Fruit fly (Drosophila melanogaster) whole organism, embryonic: ENCODE results near the gene CG6040.

ENCODE experiments used
- Blimp-1 ChIP-seq: fragments of 200-800 bp; sonication (Bioruptor generic); optimal IDR thresholded peaks from 3 replicates; lab custom pipeline; 2018; ENCODE audit warnings: missing biosample characterization, missing genetic modification characterization, mild to moderate bottlenecking, moderate library complexity, missing genetic modification reagents
- CG10366 ChIP-seq: fragments of 200-800 bp; sonication (Bioruptor generic); IDR thresholded peaks from 2 replicates; pipeline ENCODE4 v1.3.6; 2022; ENCODE audit warnings: missing biosample characterization, missing genetic modification characterization
- CG11560 ChIP-seq: fragments of 200-800 bp; sonication (Bioruptor generic); IDR thresholded peaks from 3 replicates; pipeline ENCODE4 v1.3.6; 2022; ENCODE audit warnings: missing biosample characterization, missing genetic modification characterization
- CG12071 ChIP-seq: fragments of 200-800 bp; sonication (Bioruptor generic); optimal IDR thresholded peaks from 3 replicates; lab custom pipeline; 2018; ENCODE audit warnings: missing biosample characterization, mild to moderate bottlenecking, missing genetic modification characterization
- CG12104 ChIP-seq: fragments of 200-800 bp; sonication (Bioruptor generic); optimal IDR thresholded peaks from 3 replicates; lab custom pipeline; 2016; ENCODE audit warnings: missing biosample characterization, missing genetic modification characterization
- CG14441 ChIP-seq: fragments of 200-800 bp; sonication (Bioruptor generic); IDR thresholded peaks from 2 replicates; pipeline ENCODE4 v1.3.6; 2022; ENCODE audit warnings: missing biosample characterization, missing genetic modification characterization
- CG1529 ChIP-seq: fragments of 200-800 bp; sonication (Bioruptor generic); optimal IDR thresholded peaks from 3 replicates; lab custom pipeline; 2018; ENCODE audit warnings: missing biosample characterization, missing genetic modification characterization
- CG18262 ChIP-seq: fragments of 200-800 bp; optimal IDR thresholded peaks from 3 replicates; lab custom pipeline; 2019; ENCODE audit warnings: missing biosample characterization, mild to moderate bottlenecking, missing genetic modification characterization, moderate library complexity
- CG18619 ChIP-seq: fragments of 200-800 bp; sonication (Bioruptor generic); optimal IDR thresholded peaks from 3 replicates; lab custom pipeline; 2017; ENCODE audit warnings: missing biosample characterization, mild to moderate bottlenecking, missing genetic modification characterization
- CG18764 ChIP-seq: fragments of 200-800 bp; sonication (Bioruptor generic); optimal IDR thresholded peaks from 3 replicates; lab custom pipeline; 2016; ENCODE audit warnings: missing biosample characterization, missing genetic modification characterization
- CG2678 ChIP-seq: fragments of 200-800 bp; sonication (Bioruptor generic); optimal IDR thresholded peaks from 3 replicates; lab custom pipeline; 2019; ENCODE audit warnings: missing biosample characterization, mild to moderate bottlenecking, missing genetic modification characterization, moderate library complexity
- CG2712 ChIP-seq: fragments of 200-800 bp; optimal IDR thresholded peaks from 3 replicates; lab custom pipeline; 2019; ENCODE audit warnings: missing biosample characterization, mild to moderate bottlenecking, missing genetic modification characterization, moderate library complexity
- CG31224 ChIP-seq: fragments of 200-800 bp; sonication (Bioruptor generic); IDR thresholded peaks from 2 replicates; pipeline ENCODE4 v1.3.6; 2022; ENCODE audit warnings: missing biosample characterization, missing genetic modification characterization
- CG32767 ChIP-seq: fragments of 200-800 bp; sonication (Bioruptor generic); IDR thresholded peaks from 2 replicates; pipeline ENCODE4 v1.3.6; 2022; ENCODE audit warnings: missing biosample characterization, missing genetic modification characterization
- CG3838 ChIP-seq: fragments of 200-800 bp; sonication (Bioruptor generic); optimal IDR thresholded peaks from 3 replicates; lab custom pipeline; 2016; ENCODE audit warnings: missing biosample characterization, missing genetic modification characterization
- CG4360 ChIP-seq: fragments of 200-800 bp; sonication (Bioruptor generic); IDR thresholded peaks from 2 replicates; pipeline ENCODE4 v1.3.6; 2022; ENCODE audit warnings: missing biosample characterization, missing genetic modification characterization
- CG7556 ChIP-seq: fragments of 200-800 bp; sonication (Bioruptor generic); optimal IDR thresholded peaks from 2 replicates; lab custom pipeline; 2017; ENCODE audit warnings: missing biosample characterization, mild to moderate bottlenecking, missing genetic modification characterization
- CG8089 ChIP-seq: fragments of 200-800 bp; sonication (Bioruptor generic); optimal IDR thresholded peaks from 3 replicates; lab custom pipeline; 2016; ENCODE audit warnings: missing biosample characterization, missing genetic modification characterization
- Chrac-16 ChIP-seq: fragments of 200-800 bp; sonication (Bioruptor generic); optimal IDR thresholded peaks from 3 replicates; lab custom pipeline; 2016; ENCODE audit warnings: missing biosample characterization, missing genetic modification characterization
- Eip74EF ChIP-seq, 2 experiments: fragments of 200-800 bp in 1 of 2; fragments of >200 bp in 1 of 2; sonication (Bioruptor generic) in 1 of 2; optimal IDR thresholded peaks; 2 replicates each; lab custom pipeline; 2017 to 2019; ENCODE audit warnings: missing biosample characterization in 2 of 2, missing genetic modification characterization in 2 of 2, mild to moderate bottlenecking in 1 of 2, moderate library complexity in 1 of 2
- Fer1 ChIP-seq: fragments of 200-800 bp; sonication (Bioruptor generic); optimal IDR thresholded peaks from 2 replicates; lab custom pipeline; 2017; ENCODE audit warnings: missing biosample characterization, mild to moderate bottlenecking, missing genetic modification characterization
- MTF-1 ChIP-seq: fragments of 200-800 bp; sonication (Bioruptor generic); optimal IDR thresholded peaks from 2 replicates; lab custom pipeline; 2018; ENCODE audit warnings: missing biosample characterization, mild to moderate bottlenecking, missing genetic modification characterization, borderline replicate concordance
- Taf1 ChIP-seq: fragments of 200-800 bp; sonication (Bioruptor generic); IDR thresholded peaks from 2 replicates; pipeline ENCODE4 v1.3.6; 2022; ENCODE audit warnings: missing biosample characterization, missing genetic modification characterization
- abd-A ChIP-seq: fragments of 200-800 bp; sonication (Bioruptor generic); optimal IDR thresholded peaks from 3 replicates; lab custom pipeline; 2019; ENCODE audit warnings: missing biosample characterization, mild to moderate bottlenecking, missing genetic modification characterization, moderate library complexity
- corto ChIP-seq: fragments of 200-800 bp; sonication (Bioruptor generic); optimal IDR thresholded peaks from 2 replicates; lab custom pipeline; 2016; ENCODE audit warnings: missing biosample characterization, mild to moderate bottlenecking, missing genetic modification characterization, moderate library complexity
- gcm2 ChIP-seq: fragments of 200-800 bp; sonication (Bioruptor generic); optimal IDR thresholded peaks from 2 replicates; lab custom pipeline; 2016; ENCODE audit warnings: missing biosample characterization, missing genetic modification characterization
- grau ChIP-seq: fragments of 200-800 bp; optimal IDR thresholded peaks from 3 replicates; lab custom pipeline; 2019; ENCODE audit warnings: missing biosample characterization, mild to moderate bottlenecking, missing genetic modification characterization, moderate library complexity
- gro ChIP-seq: fragments of 200-800 bp; sonication (Bioruptor generic); optimal IDR thresholded peaks from 2 replicates; lab custom pipeline; 2016; ENCODE audit warnings: missing biosample characterization, missing genetic modification characterization
- lbe ChIP-seq: fragments of 200-800 bp; sonication (Bioruptor generic); optimal IDR thresholded peaks from 2 replicates; lab custom pipeline; 2016; ENCODE audit warnings: missing biosample characterization, mild to moderate bottlenecking, missing genetic modification characterization
- lov ChIP-seq, 2 experiments: fragments of 200-800 bp in 1 of 2; fragments of >200 bp in 1 of 2; sonication (Bioruptor generic) in 1 of 2; IDR thresholded peaks in 1 of 2; optimal IDR thresholded peaks in 1 of 2; 2 replicates in 1 of 2; 3 replicates in 1 of 2; pipeline versions ENCODE4 v1.3.6 to Lab custom; 2017 to 2022; ENCODE audit warnings: missing biosample characterization in 1 of 2, missing genetic modification characterization in 1 of 2
- mirr ChIP-seq: fragments of 200-800 bp; sonication (Bioruptor generic); optimal IDR thresholded peaks from 3 replicates; lab custom pipeline; 2018; ENCODE audit warnings: missing biosample characterization, mild to moderate bottlenecking, missing genetic modification characterization
- nau ChIP-seq: fragments of 200-800 bp; sonication (Bioruptor generic); optimal IDR thresholded peaks from 3 replicates; lab custom pipeline; 2017; ENCODE audit warnings: missing biosample characterization, mild to moderate bottlenecking, missing genetic modification characterization, missing genetic modification reagents
- otp ChIP-seq: fragments of 200-800 bp; sonication (Bioruptor generic); IDR thresholded peaks from 3 replicates; pipeline ENCODE4, ENCODE4 v1.3.6; 2022; ENCODE audit warnings: missing biosample characterization, missing genetic modification characterization
- pita ChIP-seq: fragments of 200-800 bp; sonication (Bioruptor generic); optimal IDR thresholded peaks from 2 replicates; lab custom pipeline; 2017; ENCODE audit warnings: missing biosample characterization, mild to moderate bottlenecking, missing genetic modification characterization
- sc ChIP-seq, 3 experiments: fragments of >200 bp in 2 of 3; fragments of 200-800 bp in 1 of 3; sonication (Bioruptor generic) in 1 of 3; optimal IDR thresholded peaks; 2 replicates in 2 of 3; 3 replicates in 1 of 3; lab custom pipeline; 2017; ENCODE audit warnings: mild to moderate bottlenecking in 1 of 3, missing biosample characterization in 1 of 3, missing genetic modification characterization in 1 of 3, missing genetic modification reagents in 1 of 3
- sd ChIP-seq: fragments of 200-800 bp; sonication (Bioruptor generic); optimal IDR thresholded peaks from 3 replicates; lab custom pipeline; 2018; ENCODE audit warnings: missing biosample characterization, mild to moderate bottlenecking, missing genetic modification characterization, moderate library complexity
- sug ChIP-seq: fragments of 200-800 bp; optimal IDR thresholded peaks from 2 replicates; lab custom pipeline; 2019; ENCODE audit warnings: missing biosample characterization, mild to moderate bottlenecking, missing genetic modification characterization, moderate library complexity
- vvl ChIP-seq: fragments of 200-800 bp; sonication (Bioruptor generic); IDR thresholded peaks from 2 replicates; pipeline ENCODE4 v1.3.6; 2022; ENCODE audit warnings: missing biosample characterization, missing genetic modification characterization
- wek ChIP-seq: fragments of 200-800 bp; sonication (Bioruptor generic); optimal IDR thresholded peaks from 3 replicates; lab custom pipeline; 2018; ENCODE audit warnings: missing biosample characterization, mild to moderate bottlenecking, missing genetic modification characterization, moderate library complexity

CG6040 gene

dm6 chr3R:19060173-19060572, 36.6 kb upstream of the CG6040 start (continued):
- no peak for TF ChIP-seq MTF-1
- no peak for TF ChIP-seq CG7556 (GFP tag; lab: Kevin White, UChicago)
- TF ChIP-seq sug (tag; lab: Kevin White, UChicago): peak; percentile 24
- TF ChIP-seq CG31224 (GFP tag; lab: Robert Waterston, UW): no peak
- peak; percentile 56 for TF ChIP-seq abd-A (tag; lab: Kevin White, UChicago)
- TF ChIP-seq CG2712 (tag; lab: Kevin White, UChicago): no peak
- peak; percentile 11 for TF ChIP-seq CG12071
- TF ChIP-seq sd (tag; lab: Kevin White, UChicago): peak; percentile 30
- TF ChIP-seq lov (optimal IDR thresholded peaks at IDR 0.05; lab: Kevin White, UChicago): no peak
- TF ChIP-seq lov (GFP tag; IDR thresholded peaks at IDR 0.05; lab: Robert Waterston, UW): no peak
- TF ChIP-seq mirr: peak; percentile 43
- no peak for TF ChIP-seq pita
- peak; percentile 22 for TF ChIP-seq wek (GFP tag; lab: Kevin White, UChicago)
- no peak for TF ChIP-seq CG14441
- no peak for TF ChIP-seq Chrac-16 (GFP tag; lab: Kevin White, UChicago)
- no peak for TF ChIP-seq sc (optimal IDR thresholded peaks at IDR 0.05; lab: Kevin White, UChicago)
- no peak for TF ChIP-seq sc (GFP tag; optimal IDR thresholded peaks at IDR 0.05; lab: Kevin White, UChicago)
- TF ChIP-seq otp (GFP tag; lab: Robert Waterston, UW): peak; percentile 59; the same call in 1 of the 3 replicates
- TF ChIP-seq CG1529: no peak
- TF ChIP-seq vvl (GFP tag; lab: Robert Waterston, UW): peak; percentile 11; the same call in 1 of the 2 replicates
- no peak for TF ChIP-seq CG18262 (tag; lab: Kevin White, UChicago)
- TF ChIP-seq CG3838: no peak
- TF ChIP-seq CG18619 (GFP tag; lab: Kevin White, UChicago): no peak
- peak; percentile 12 for TF ChIP-seq gro (GFP tag; lab: Kevin White, UChicago)
- TF ChIP-seq CG32767: no peak
- peak in 1 of 2 experiments; percentile 13 for TF ChIP-seq Eip74EF (GFP tag; optimal IDR thresholded peaks at IDR 0.05; lab: Kevin White, UChicago)
- no peak for TF ChIP-seq Taf1
- TF ChIP-seq nau (GFP tag; lab: Kevin White, UChicago): peak; percentile 17
- TF ChIP-seq CG2678 (tag; lab: Kevin White, UChicago): peak; percentile 22
- TF ChIP-seq CG4360: no peak
- TF ChIP-seq CG11560: no peak

DNA sequence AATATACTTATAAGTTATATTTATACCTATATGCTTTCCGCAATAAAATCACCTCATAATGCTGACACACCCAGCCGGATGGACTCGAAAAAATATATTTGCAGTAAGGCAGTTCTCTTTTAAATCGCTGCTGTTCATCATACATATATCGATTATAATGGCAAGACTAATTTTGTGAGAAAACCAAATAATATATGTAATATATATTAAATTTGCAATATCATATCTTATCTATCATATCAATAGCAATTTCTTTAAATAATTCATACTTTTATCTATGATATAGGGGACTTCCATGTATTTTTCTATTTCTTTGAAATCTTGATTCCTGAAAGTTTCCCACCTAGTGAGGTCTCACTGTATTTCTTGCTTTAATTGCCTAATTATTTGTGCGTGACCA, 34.2 kb upstream of the CG6040 start:
- peak; percentile 39 for TF ChIP-seq grau (tag; lab: Kevin White, UChicago)
- no peak for TF ChIP-seq CG12104 (GFP tag; lab: Kevin White, UChicago)

DNA sequence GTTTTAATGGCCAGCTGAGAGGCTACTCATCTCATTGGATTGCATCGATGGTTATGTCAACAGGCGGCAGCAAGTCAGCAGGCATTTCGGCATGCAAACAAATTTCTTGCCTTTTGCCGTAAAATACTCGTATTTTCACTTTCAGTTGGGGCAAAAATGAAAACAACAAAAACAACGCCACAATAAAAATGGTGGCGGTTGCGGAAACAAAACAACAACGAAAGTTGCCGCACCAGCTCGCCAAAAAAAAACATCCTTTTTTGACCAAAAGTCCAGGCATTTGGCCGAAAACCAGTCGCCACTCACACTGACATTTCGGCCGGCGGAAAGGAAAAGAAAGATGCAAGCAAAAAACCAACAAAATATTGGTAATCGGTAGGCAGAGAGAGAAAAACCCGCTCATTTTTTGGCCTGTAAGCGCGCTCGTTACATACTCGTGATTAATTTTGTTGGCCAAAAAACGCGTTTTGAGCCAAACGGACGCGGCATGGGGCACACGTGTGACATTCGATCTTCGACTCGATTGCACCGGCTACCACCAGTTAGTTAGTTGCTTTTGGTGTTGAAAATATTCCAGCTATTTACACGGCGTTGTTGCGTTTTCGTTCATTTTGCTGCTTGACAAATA, 32.6 kb upstream of the CG6040 start:
- TF ChIP-seq CG10366 (no peak), Blimp-1 (peak; percentile 5), gcm2 (no peak), lbe (GFP tag; lab: Kevin White, UChicago) (peak; percentile 11), Fer1 (GFP tag; lab: Kevin White, UChicago) (no peak), corto (peak; percentile 29), CG8089 (GFP tag; lab: Kevin White, UChicago) (no peak), CG18764 (no peak)
